Worm (Caenorhabditis elegans): Measurements from ENCODE around the gene srh-38.

srh-38 gene

ce11 chrV:2922594-2922993 is at the start of gene srh-38:
Gene srh-38, minus strand, starts transcription at chrV:2922694.
- no peak for TF ChIP-seq unc-62 (GFP tag; optimal IDR thresholded peaks at IDR 0.05)
- no peak for TF ChIP-seq sea-2 (GFP tag; optimal IDR thresholded peaks at IDR 0.05)
- TF ChIP-seq nhr-237 (tag; optimal IDR thresholded peaks at IDR 0.05) = no peak
- no peak for TF ChIP-seq lin-39 (tag; optimal IDR thresholded peaks at IDR 0.05)
- no peak for TF ChIP-seq nhr-11 (tag; optimal IDR thresholded peaks at IDR 0.05)
- TF ChIP-seq pqm-1 (tag; optimal IDR thresholded peaks at IDR 0.05) = no peak
- no peak for TF ChIP-seq zag-1 (tag; optimal IDR thresholded peaks at IDR 0.05)
- no peak for TF ChIP-seq skn-1 (tag; optimal IDR thresholded peaks at IDR 0.05)
- TF ChIP-seq nhr-28 (tag; optimal IDR thresholded peaks at IDR 0.05) = no peak

- TF ChIP-seq ceh-9 (tag; optimal IDR thresholded peaks at IDR 0.05) = no peak
- no peak for TF ChIP-seq skn-1 (tag; optimal IDR thresholded peaks at IDR 0.05)
- TF ChIP-seq nhr-76 (tag; optimal IDR thresholded peaks at IDR 0.05) = no peak
- no peak for TF ChIP-seq nhr-12 (tag; optimal IDR thresholded peaks at IDR 0.05)
- no peak for TF ChIP-seq ceh-28 (tag; optimal IDR thresholded peaks at IDR 0.05)
- no peak for TF ChIP-seq ztf-4 (tag; optimal IDR thresholded peaks at IDR 0.05)
- no peak for TF ChIP-seq zag-1 (tag; optimal IDR thresholded peaks at IDR 0.05)
- no peak for TF ChIP-seq fkh-2 (tag; optimal IDR thresholded peaks at IDR 0.05)
- TF ChIP-seq unc-62 (GFP tag; optimal IDR thresholded peaks at IDR 0.05) = no peak
- TF ChIP-seq daf-12 (tag; optimal IDR thresholded peaks at IDR 0.05) = no peak
Measured at ce11 chrV:2971307-2971999, 49.0 kb upstream of the srh-38 start, which contains the start of gene srw-129. Gene srw-129, plus strand, starts transcription at chrV:2971949.

ce11 chrV:2964786-2965185 is 42.3 kb upstream of the srh-38 start, which contains the start of gene srh-88:
Gene srh-88, minus strand, starts transcription at chrV:2964886.
- TF ChIP-seq ceh-28 (tag; optimal IDR thresholded peaks at IDR 0.05) (no peak), nhr-77 (tag; optimal IDR thresholded peaks at IDR 0.05) (no peak), ama-1 (optimal IDR thresholded peaks at IDR 0.05) (no peak), aly-2 (tag; optimal IDR thresholded peaks at IDR 0.05) (no peak), zag-1 (tag; optimal IDR thresholded peaks at IDR 0.05) (no peak), pha-4 (tag; optimal IDR thresholded peaks at IDR 0.05) (no peak), ztf-4 (tag; optimal IDR thresholded peaks at IDR 0.05) (no peak), mdl-1 (tag; optimal IDR thresholded peaks at IDR 0.05) (no peak), nhr-43 (tag; optimal IDR thresholded peaks at IDR 0.05; ENCODE audit: poor library complexity, severe bottlenecking) (no peak), mml-1 (tag; optimal IDR thresholded peaks at IDR 0.05) (no peak), nfya-1 (tag; optimal IDR thresholded peaks at IDR 0.05; ENCODE audit: insufficient read depth) (no peak), pqm-1 (tag; optimal IDR thresholded peaks at IDR 0.05) (no peak), nhr-67 (tag; optimal IDR thresholded peaks at IDR 0.05) (no peak), nhr-237 (tag; optimal IDR thresholded peaks at IDR 0.05) (no peak), ztf-11 (tag; optimal IDR thresholded peaks at IDR 0.05) (no peak), unc-62 (GFP tag; optimal IDR thresholded peaks at IDR 0.05) (no peak), ceh-16 (tag; optimal IDR thresholded peaks at IDR 0.05) (no peak)

ce11 chrV:2962960-2963359 is 40.5 kb upstream of the srh-38 start, which contains the start of gene srw-138:
Gene srw-138, minus strand, starts transcription at chrV:2963060.
- TF ChIP-seq tbx-2 (tag; optimal IDR thresholded peaks at IDR 0.05) = no peak

ce11 chrV:2960894-2961293 is 38.4 kb upstream of the srh-38 start, which contains the start of gene srw-144:
Gene srw-144, minus strand, starts transcription at chrV:2960994.
- TF ChIP-seq fkh-2 (tag; optimal IDR thresholded peaks at IDR 0.05) (no peak), nhr-23 (tag; optimal IDR thresholded peaks at IDR 0.05) (no peak), ceh-16 (tag; optimal IDR thresholded peaks at IDR 0.05) (no peak), snpc-4 (tag; optimal IDR thresholded peaks at IDR 0.05) (no peak), ztf-11 (tag; optimal IDR thresholded peaks at IDR 0.05) (no peak), mdl-1 (tag; optimal IDR thresholded peaks at IDR 0.05) (no peak), ZK546.5 (tag; optimal IDR thresholded peaks at IDR 0.05) (no peak), nhr-67 (tag; optimal IDR thresholded peaks at IDR 0.05) (no peak), elt-1 (tag; optimal IDR thresholded peaks at IDR 0.05) (no peak), nhr-77 (tag; optimal IDR thresholded peaks at IDR 0.05) (no peak), ama-1 (optimal IDR thresholded peaks at IDR 0.05) (no peak), ztf-4 (tag; optimal IDR thresholded peaks at IDR 0.05) (no peak), sea-2 (GFP tag; optimal IDR thresholded peaks at IDR 0.05) (no peak), aly-2 (tag; optimal IDR thresholded peaks at IDR 0.05) (no peak), egl-27 (tag; optimal IDR thresholded peaks at IDR 0.05) (no peak), nhr-28 (tag; optimal IDR thresholded peaks at IDR 0.05) (no peak), zag-1 (tag; optimal IDR thresholded peaks at IDR 0.05) (no peak), unc-62 (GFP tag; optimal IDR thresholded peaks at IDR 0.05) (no peak)

All from whole organism, L3 larva.